Fruit fly (Drosophila melanogaster) Kc167 (cell line): ENCODE results near the gene Tm1.

Source experiments
- Myc ChIP-seq: fragments of >200 bp; optimal IDR thresholded peaks from 2 replicates; lab custom pipeline; 2017; ENCODE audit warnings: missing external identifiers
- h ChIP-seq: fragments of >200 bp; optimal IDR thresholded peaks from 3 replicates; lab custom pipeline; 2018; ENCODE audit warnings: missing external identifiers

dm6 chr3R:15328083-15328779, 50.2 kb downstream of the Tm1 start, which contains the start of the genes CG6236 and ea:
- TF ChIP-seq h (lab: Kevin White, UChicago) (no peak), Myc (lab: Kevin White, UChicago) (no peak)
